Worm (Caenorhabditis elegans) whole organism, young adult: ENCODE measurements around the gene mksr-2.

ENCODE experiments used
- Y53G8AR.9 ChIP-seq: fragments of 200-800 bp; sonication (Bioruptor generic); conservative IDR thresholded peaks from 2 replicates; pipeline ENCODE4 v1.3.6; 2022; ENCODE audit warnings: missing genetic modification reagents, missing genetic modification characterization, missing compliant biosample characterization
- attf-6 ChIP-seq: fragments of 200-800 bp; sonication (Bioruptor generic); IDR thresholded peaks from 2 replicates; pipeline ENCODE4 v1.3.6; 2022; ENCODE audit warnings: missing genetic modification reagents, missing genetic modification characterization, missing compliant biosample characterization
- egrh-3 ChIP-seq: fragments of 200-800 bp; sonication (Bioruptor generic); IDR thresholded peaks from 2 replicates; pipeline ENCODE4 v1.3.6; 2022; ENCODE audit warnings: missing genetic modification reagents, missing genetic modification characterization, missing compliant biosample characterization
- lin-35 ChIP-seq, 3 experiments: fragments of 150-350 bp in 2 of 3; sonication (generic microtip) in 1 of 3; optimal IDR thresholded peaks; 2 replicates each; lab custom pipeline; 2014 to 2018; ENCODE audit warnings: missing biosample characterization in 3 of 3, missing genetic modification characterization in 3 of 3, missing genetic modification reagents in 3 of 3
- lir-1 ChIP-seq: fragments of 200-800 bp; sonication (Bioruptor generic); conservative IDR thresholded peaks from 2 replicates; pipeline ENCODE4 v1.3.6; 2022; ENCODE audit warnings: missing genetic modification reagents, missing genetic modification characterization, missing compliant biosample characterization
- nfyb-1 ChIP-seq: fragments of 200-800 bp; sonication (Bioruptor generic); IDR thresholded peaks from 2 replicates; pipeline ENCODE4 v1.3.6; 2022; ENCODE audit warnings: missing genetic modification reagents, missing genetic modification characterization, missing compliant biosample characterization

ce11 chrIV:2298388-2298787 lies 8.0 kb downstream of the mksr-2 start:
- TF ChIP-seq egrh-3 = no peak
- no peak for TF ChIP-seq lin-35 (GFP tag; optimal IDR thresholded peaks at IDR 0.05; lab: Kevin White, UChicago)
- TF ChIP-seq nfyb-1 (GFP tag; lab: Robert Waterston, UW) = no peak
- TF ChIP-seq Y53G8AR.9 (GFP tag; lab: Robert Waterston, UW) = no peak
- TF ChIP-seq lir-1 (GFP tag; lab: Robert Waterston, UW) = no peak
- TF ChIP-seq attf-6 (GFP tag; lab: Robert Waterston, UW) = no peak
